Worm (Caenorhabditis elegans) whole organism, midembryonic: ENCODE results near the gene F11G11.14.
"Not testable (repeated sequence)": the region's sequence is repeated elsewhere in the genome, so short reads cannot be mapped to it uniquely, and the experiment has no call there.

Experiments
- T22C8.4 ChIP-seq: fragments of 200-800 bp; sonication (Bioruptor generic); IDR thresholded peaks from 2 replicates; pipeline ENCODE4 v1.3.6; 2022; ENCODE audit warnings: missing genetic modification characterization, missing compliant biosample characterization
- cog-1 ChIP-seq: sonication (generic microtip); optimal IDR thresholded peaks from 2 replicates; lab custom pipeline; 2016; ENCODE audit warnings: missing genetic modification characterization, missing compliant biosample characterization
- flt-1 ChIP-seq: fragments of 200-800 bp; sonication (Bioruptor generic); IDR thresholded peaks from 2 replicates; pipeline ENCODE4 v1.3.6; 2022; ENCODE audit warnings: missing genetic modification characterization, missing compliant biosample characterization
- klf-2 ChIP-seq: fragments of 200-800 bp; sonication (Bioruptor generic); conservative IDR thresholded peaks from 2 replicates; pipeline ENCODE4 v1.3.6; 2022; ENCODE audit warnings: missing genetic modification reagents, missing genetic modification characterization, missing compliant biosample characterization
- med-1 ChIP-seq: sonication (generic microtip); optimal IDR thresholded peaks from 2 replicates; lab custom pipeline; 2017; ENCODE audit warnings: missing genetic modification characterization, mild to moderate bottlenecking, missing compliant biosample characterization, antibody characterized with exemption, missing genetic modification reagents; ENCODE audit not compliant: insufficient read depth
- ref-1 ChIP-seq: fragments of 200-800 bp; sonication (Bioruptor generic); conservative IDR thresholded peaks from 2 replicates; pipeline ENCODE4 v1.3.6; 2022; ENCODE audit warnings: missing genetic modification reagents, missing genetic modification characterization, missing compliant biosample characterization
- tab-1 ChIP-seq: fragments of 200-800 bp; sonication (Bioruptor generic); IDR thresholded peaks from 2 replicates; pipeline ENCODE4 v1.3.6; 2022; ENCODE audit warnings: missing genetic modification characterization, missing compliant biosample characterization
- ztf-23 ChIP-seq: fragments of 200-800 bp; sonication (Bioruptor generic); IDR thresholded peaks from 2 replicates; pipeline ENCODE4 v1.3.6; 2022; ENCODE audit warnings: missing genetic modification reagents, missing genetic modification characterization, missing compliant biosample characterization
- ztf-29 ChIP-seq: fragments of 200-800 bp; sonication (Bioruptor generic); IDR thresholded peaks from 2 replicates; pipeline ENCODE4 v1.3.6; 2022; ENCODE audit warnings: missing genetic modification reagents, missing genetic modification characterization, missing compliant biosample characterization

- TF ChIP-seq T22C8.4 (GFP tag; lab: Robert Waterston, UW); ref-1 (GFP tag; lab: Robert Waterston, UW); tab-1 (GFP tag; lab: Robert Waterston, UW); flt-1 (GFP tag; lab: Robert Waterston, UW); ztf-29 (GFP tag; lab: Robert Waterston, UW); med-1 (GFP tag; lab: Kevin White, UChicago); cog-1 (tag; lab: Kevin White, UChicago); ztf-23 (GFP tag; lab: Robert Waterston, UW); klf-2 (GFP tag; lab: Robert Waterston, UW): not testable (repeated sequence)
Measured at ce11 chrII:4825133-4825532, 38.3 kb upstream of the F11G11.14 start, which contains the start of the genes C33F10.8 and msp-40.
